Worm (Caenorhabditis elegans) whole organism, L1 larva: Measurements from ENCODE around the gene lelo-2.

Source experiments
- dsc-1 ChIP-seq: sonication (generic microtip); optimal IDR thresholded peaks from 2 replicates; lab custom pipeline; 2016; ENCODE audit warnings: mild to moderate bottlenecking, missing genetic modification characterization, missing compliant biosample characterization
- efl-1 ChIP-seq, 4 experiments: fragments of 150-350 bp; optimal IDR thresholded peaks in 3 of 4; peaks in 1 of 4; 1 replicate in 1 of 4; 2 replicates in 3 of 4; lab custom pipeline; 2014; ENCODE audit warnings: missing biosample characterization in 2 of 4, missing genetic modification characterization in 2 of 4, missing genetic modification reagents in 2 of 4
- egl-27 ChIP-seq, 2 experiments: fragments of 150-350 bp in 1 of 2; sonication (generic microtip); optimal IDR thresholded peaks; 3 replicates each; lab custom pipeline; 2017 to 2018; ENCODE audit warnings: missing biosample characterization in 2 of 2, missing genetic modification characterization in 2 of 2, missing genetic modification reagents in 2 of 2
- elt-2 ChIP-seq: sonication (generic microtip); optimal IDR thresholded peaks from 2 replicates; lab custom pipeline; 2016; ENCODE audit warnings: missing genetic modification characterization, mild to moderate bottlenecking, inconsistent platforms, missing compliant biosample characterization, missing genetic modification reagents
- elt-3 ChIP-seq, 6 experiments: fragments of 150-350 bp in 1 of 6; sonication (generic microtip); optimal IDR thresholded peaks; 2 replicates each; lab custom pipeline; 2017 to 2018; ENCODE audit warnings: missing biosample characterization in 6 of 6, missing genetic modification characterization in 6 of 6, inconsistent platforms in 1 of 6
- hlh-17 ChIP-seq: fragments of 200-800 bp; sonication (Bioruptor generic); optimal IDR thresholded peaks from 2 replicates; lab custom pipeline; 2018; ENCODE audit warnings: missing genetic modification characterization, mild to moderate bottlenecking, missing compliant biosample characterization, moderate library complexity, borderline replicate concordance
- jun-1 ChIP-seq: fragments of 150-350 bp; optimal IDR thresholded peaks from 2 replicates; lab custom pipeline; 2014; ENCODE audit warnings: missing biosample characterization, missing genetic modification reagents, missing genetic modification characterization
- lin-35 ChIP-seq, 2 experiments: fragments of 150-350 bp; optimal IDR thresholded peaks; 2 replicates each; lab custom pipeline; 2014; ENCODE audit warnings: missing biosample characterization in 2 of 2, missing genetic modification characterization in 2 of 2, missing genetic modification reagents in 2 of 2
- lir-3 ChIP-seq: sonication (generic microtip); optimal IDR thresholded peaks from 2 replicates; lab custom pipeline; 2016; ENCODE audit warnings: mild to moderate bottlenecking, missing genetic modification characterization, moderate library complexity, missing compliant biosample characterization; ENCODE audit not compliant: poor library complexity
- lsy-2 ChIP-seq, 2 experiments: fragments of 150-350 bp; optimal IDR thresholded peaks; 2 replicates each; lab custom pipeline; 2014; ENCODE audit warnings: missing biosample characterization in 2 of 2, missing genetic modification characterization in 2 of 2
- nhr-11 ChIP-seq: fragments of 150-350 bp; optimal IDR thresholded peaks from 2 replicates; lab custom pipeline; 2014; ENCODE audit warnings: missing biosample characterization, missing genetic modification characterization
- nhr-20 ChIP-seq: sonication (generic microtip); optimal IDR thresholded peaks from 2 replicates; lab custom pipeline; 2016; ENCODE audit warnings: mild to moderate bottlenecking, missing genetic modification characterization, missing compliant biosample characterization
- nhr-237 ChIP-seq: fragments of 150-350 bp; optimal IDR thresholded peaks from 2 replicates; lab custom pipeline; 2014; ENCODE audit warnings: missing biosample characterization, missing genetic modification characterization
- nhr-77 ChIP-seq: fragments of 150-350 bp; optimal IDR thresholded peaks from 2 replicates; lab custom pipeline; 2014; ENCODE audit warnings: missing biosample characterization, missing genetic modification characterization
- nhr-90 ChIP-seq: sonication (generic microtip); optimal IDR thresholded peaks from 2 replicates; lab custom pipeline; 2016; ENCODE audit warnings: mild to moderate bottlenecking, missing genetic modification characterization, missing compliant biosample characterization; ENCODE audit not compliant: poor library complexity
- pag-3 ChIP-seq: sonication (generic microtip); optimal IDR thresholded peaks from 2 replicates; lab custom pipeline; 2017; ENCODE audit warnings: missing genetic modification characterization, mild to moderate bottlenecking, missing compliant biosample characterization, antibody characterized with exemption, borderline replicate concordance; ENCODE audit not compliant: insufficient read depth
- pax-3 ChIP-seq: fragments of 200-800 bp; sonication (Bioruptor generic); optimal IDR thresholded peaks from 2 replicates; lab custom pipeline; 2018; ENCODE audit warnings: mild to moderate bottlenecking, missing genetic modification characterization, moderate library complexity, missing compliant biosample characterization
- pqm-1 ChIP-seq: sonication (generic microtip); optimal IDR thresholded peaks from 3 replicates; lab custom pipeline; 2017; ENCODE audit warnings: missing biosample characterization, missing genetic modification characterization
- skn-1 ChIP-seq: fragments of 150-350 bp; optimal IDR thresholded peaks from 2 replicates; lab custom pipeline; 2014; ENCODE audit warnings: missing biosample characterization, missing genetic modification characterization
- snpc-4 ChIP-seq: fragments of 150-350 bp; optimal IDR thresholded peaks from 2 replicates; lab custom pipeline; 2014; ENCODE audit warnings: missing biosample characterization, missing genetic modification characterization
- sptf-1 ChIP-seq: fragments of 150-350 bp; optimal IDR thresholded peaks from 2 replicates; lab custom pipeline; 2014; ENCODE audit warnings: missing biosample characterization, missing genetic modification characterization
- tbx-2 ChIP-seq: sonication (generic microtip); optimal IDR thresholded peaks from 2 replicates; lab custom pipeline; 2016; ENCODE audit warnings: missing genetic modification characterization, missing compliant biosample characterization
- tlp-1 ChIP-seq: fragments of 150-350 bp; optimal IDR thresholded peaks from 2 replicates; lab custom pipeline; 2014; ENCODE audit warnings: missing biosample characterization, missing genetic modification characterization
- unc-130 ChIP-seq: fragments of 150-350 bp; optimal IDR thresholded peaks from 2 replicates; lab custom pipeline; 2017; ENCODE audit warnings: missing biosample characterization, missing genetic modification characterization, inconsistent platforms
- unc-62 ChIP-seq: fragments of 150-350 bp; optimal IDR thresholded peaks from 2 replicates; lab custom pipeline; 2014; ENCODE audit warnings: missing biosample characterization, missing genetic modification reagents, missing genetic modification characterization
- zag-1 ChIP-seq: fragments of 150-350 bp; optimal IDR thresholded peaks from 2 replicates; lab custom pipeline; 2014; ENCODE audit warnings: missing biosample characterization, missing genetic modification characterization
- zip-4 ChIP-seq: fragments of 200-800 bp; sonication (Bioruptor generic); optimal IDR thresholded peaks from 2 replicates; lab custom pipeline; 2018; ENCODE audit warnings: mild to moderate bottlenecking, missing genetic modification characterization, moderate library complexity, missing compliant biosample characterization
- ztf-4 ChIP-seq: fragments of 150-350 bp; optimal IDR thresholded peaks from 2 replicates; lab custom pipeline; 2014; ENCODE audit warnings: missing biosample characterization, missing genetic modification characterization

The lelo-2 gene

DNA sequence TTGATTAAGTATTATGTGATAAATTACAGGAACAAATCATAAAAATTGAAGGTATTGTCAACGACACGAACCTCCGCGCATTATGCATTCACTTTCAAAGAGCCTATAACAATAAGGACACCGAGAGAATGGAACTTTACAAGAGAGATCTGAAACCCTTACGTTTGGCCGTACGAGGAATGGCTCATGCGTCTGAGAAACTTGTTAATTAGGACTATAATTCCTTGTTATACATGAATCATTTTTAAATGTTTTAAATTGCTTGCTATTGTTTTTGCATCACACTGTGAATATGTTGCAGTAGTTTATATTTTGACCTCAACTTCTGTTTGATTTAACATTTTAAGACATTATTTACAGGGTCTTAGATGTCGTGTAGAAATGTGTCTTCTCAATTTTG lies 23.9 kb downstream of the lelo-2 start, which contains the start of gene pals-18 (continued):
- no peak for TF ChIP-seq efl-1 (optimal IDR thresholded peaks at IDR 0.05; lab: Kevin White, UChicago)
- no peak for TF ChIP-seq efl-1 (GFP tag; optimal IDR thresholded peaks at IDR 0.05 in 1 of 2; lab: Kevin White, UChicago)

DNA sequence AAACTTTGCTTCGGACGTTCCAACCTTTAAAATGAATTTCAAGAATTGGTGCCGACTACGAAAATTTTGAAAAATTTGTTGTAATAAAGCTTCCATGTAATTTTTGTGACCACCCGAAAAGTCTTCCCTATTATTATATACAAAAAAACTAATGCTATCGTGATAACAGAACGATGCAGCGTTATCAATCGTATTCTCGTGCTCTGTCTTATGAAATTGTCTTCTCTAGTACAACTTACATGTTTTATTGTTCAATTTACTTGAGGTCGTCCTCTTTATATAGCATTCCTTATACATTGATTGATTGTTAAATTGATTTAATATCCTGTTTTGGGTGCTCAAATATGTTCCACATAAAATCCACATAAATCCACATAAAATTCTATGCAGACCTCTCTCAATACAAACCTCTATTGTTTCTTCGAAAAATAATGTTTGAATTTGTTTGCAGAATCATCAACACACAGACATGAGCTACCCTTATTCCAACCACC lies 25.5 kb downstream of the lelo-2 start, which contains the start of gene pals-19:
Gene pals-19 (plus strand): TSS at position 444 of the 494 bp plus-strand sequence.
- TF ChIP-seq ztf-4 (no peak), elt-2 (tag; lab: Kevin White, UChicago) (peak; percentile 78), lin-35 (GFP tag; optimal IDR thresholded peaks at IDR 0.05; lab: Kevin White, UChicago) (peak in 1 of 2 experiments; percentile 9)

DNA sequence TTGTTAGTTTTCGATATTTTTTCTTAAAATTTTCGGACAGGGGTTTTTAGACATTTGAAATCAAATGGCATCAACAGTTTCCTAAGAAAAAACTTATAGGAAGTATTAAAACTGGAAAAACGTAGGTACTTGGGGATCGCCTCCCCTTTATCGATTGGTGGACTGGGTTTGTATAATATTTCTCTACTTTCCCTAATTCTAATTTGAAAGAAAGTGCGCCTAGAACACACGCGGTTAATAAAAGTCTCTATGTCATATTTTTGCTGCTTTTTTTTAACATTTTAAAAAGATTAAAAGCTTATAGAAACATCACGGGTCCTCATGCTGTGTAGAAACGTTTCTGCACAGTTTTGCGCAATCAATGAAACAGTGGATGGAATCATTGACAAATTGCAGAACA lies 27.4 kb downstream of the lelo-2 start, which contains the start of gene pals-16:
Gene pals-16 (plus strand): TSS at position 301 of the 400 bp plus-strand sequence.
- TF ChIP-seq dsc-1 (tag; lab: Kevin White, UChicago) = no peak
- TF ChIP-seq hlh-17 = no peak
- TF ChIP-seq pax-3 = no peak
- TF ChIP-seq nhr-237 (tag; lab: Kevin White, UChicago) = no peak
- no peak for TF ChIP-seq unc-62
- no peak for TF ChIP-seq nhr-11 (tag; lab: Kevin White, UChicago)
- no peak for TF ChIP-seq skn-1 (tag; lab: Kevin White, UChicago)

DNA sequence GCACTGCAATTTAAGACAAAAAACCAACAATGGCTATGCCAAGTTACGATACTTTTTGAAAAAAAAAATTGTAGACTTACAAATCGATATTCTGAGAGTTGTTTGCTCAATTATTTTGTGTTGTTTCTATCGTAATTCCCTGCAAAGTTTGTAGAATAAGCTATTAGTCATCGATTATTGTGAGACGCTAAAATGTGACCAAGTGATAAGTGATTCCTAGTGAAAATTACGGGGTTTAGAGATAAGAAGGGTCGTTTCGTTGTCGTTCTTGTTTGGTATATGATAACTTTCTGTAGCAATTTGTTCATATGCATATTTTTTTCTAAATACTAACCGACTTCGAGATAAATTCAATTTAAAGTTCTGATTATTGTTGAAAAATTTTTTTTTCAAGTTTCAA lies 28.8 kb downstream of the lelo-2 start:
- TF ChIP-seq pax-3 (no peak), elt-2 (tag; lab: Kevin White, UChicago) (peak; percentile 86)

DNA sequence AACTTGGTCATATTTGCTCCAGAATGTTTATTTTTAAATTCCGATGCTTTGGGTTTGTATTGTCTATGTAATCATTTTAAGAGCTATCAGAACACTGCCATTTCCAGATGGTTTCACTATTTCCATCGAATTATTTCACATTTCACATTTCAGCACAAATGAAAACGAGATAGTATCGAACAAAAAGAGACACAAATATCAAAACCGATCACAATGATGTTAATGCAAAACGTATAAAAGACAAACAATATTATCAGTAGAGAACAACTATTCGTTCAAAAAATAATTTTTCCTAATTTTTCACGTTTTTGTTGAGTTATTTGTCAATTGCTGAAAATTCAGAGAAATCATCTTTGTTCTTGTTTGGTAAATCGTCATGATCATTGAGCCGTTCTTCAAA lies 31.7 kb downstream of the lelo-2 start:
- TF ChIP-seq zip-4 (GFP tag; lab: Kevin White, UChicago) = no peak
- TF ChIP-seq nhr-237 (tag; lab: Kevin White, UChicago) = no peak
- no peak for TF ChIP-seq elt-3 (tag; optimal IDR thresholded peaks at IDR 0.05; lab: Kevin White, UChicago)
- TF ChIP-seq elt-2 (tag; lab: Kevin White, UChicago) = peak; percentile 17
- no peak for TF ChIP-seq tbx-2
- TF ChIP-seq, all 84 proteins: peak for 1

DNA sequence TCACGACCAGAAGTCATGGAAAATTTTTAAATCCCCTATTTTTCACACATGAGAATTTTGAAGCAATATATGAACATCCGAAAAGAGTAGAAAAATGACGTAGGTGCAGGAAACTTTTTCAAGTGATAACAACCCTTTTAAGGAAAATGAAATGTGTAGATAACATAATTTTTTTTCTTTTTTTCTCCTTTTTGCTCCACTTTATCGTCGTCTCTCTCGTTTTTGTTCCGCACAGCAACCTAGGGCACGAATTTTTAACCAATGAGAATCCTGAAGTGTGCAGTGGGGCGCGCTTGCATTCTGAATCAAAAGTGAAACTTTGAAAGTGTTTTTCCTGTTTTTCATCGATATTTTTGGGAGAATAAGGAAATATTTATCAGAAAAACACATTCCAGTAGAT lies 34.3 kb downstream of the lelo-2 start:
- TF ChIP-seq nhr-77 (tag; lab: Kevin White, UChicago) (no peak), lsy-2 (tag; optimal IDR thresholded peaks at IDR 0.05; lab: Kevin White, UChicago) (peak in 1 of 2 experiments; percentile 13), lin-35 (GFP tag; optimal IDR thresholded peaks at IDR 0.05; lab: Kevin White, UChicago) (peak in 1 of 2 experiments; percentile 2), lir-3 (tag; lab: Kevin White, UChicago) (no peak), efl-1 (optimal IDR thresholded peaks at IDR 0.05; lab: Kevin White, UChicago) (no peak), efl-1 (GFP tag; optimal IDR thresholded peaks at IDR 0.05 in 1 of 2; lab: Kevin White, UChicago) (peak in 1 of 2 experiments; percentile 86), elt-2 (tag; lab: Kevin White, UChicago) (peak; percentile 97), pag-3 (tag; lab: Kevin White, UChicago) (no peak), nhr-90 (tag; lab: Kevin White, UChicago) (peak; percentile 19), ztf-4 (no peak), nhr-20 (tag; lab: Kevin White, UChicago) (peak; percentile 6), pqm-1 (tag; lab: Kevin White, UChicago) (peak; percentile 51)

DNA sequence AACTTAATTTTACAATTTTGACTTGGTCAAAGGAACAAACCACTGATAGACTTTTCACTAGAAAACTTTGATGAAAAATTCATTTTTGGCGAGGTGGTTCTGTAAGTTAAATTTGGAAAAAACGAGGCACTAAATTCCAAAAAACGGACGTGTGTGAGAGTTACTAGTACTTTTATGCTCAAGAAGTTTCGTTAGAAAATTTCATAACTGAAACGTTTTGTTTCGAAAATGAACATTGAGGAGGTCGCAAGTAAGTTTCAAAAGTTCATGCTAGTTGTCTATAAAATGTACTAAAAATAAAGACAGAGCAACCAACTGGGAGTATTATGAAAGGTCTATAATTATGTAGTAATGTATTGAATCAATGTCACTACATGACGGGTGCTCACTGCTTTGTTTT lies 35.3 kb downstream of the lelo-2 start, which contains the start of gene pals-17:
Gene pals-17 (minus strand): TSS at position 101 of the 400 bp plus-strand sequence.
- TF ChIP-seq sptf-1 (no peak), nhr-77 (tag; lab: Kevin White, UChicago) (no peak), egl-27 (tag; optimal IDR thresholded peaks at IDR 0.05; lab: Kevin White, UChicago) (no peak), unc-130 (no peak), ztf-4 (no peak)

DNA sequence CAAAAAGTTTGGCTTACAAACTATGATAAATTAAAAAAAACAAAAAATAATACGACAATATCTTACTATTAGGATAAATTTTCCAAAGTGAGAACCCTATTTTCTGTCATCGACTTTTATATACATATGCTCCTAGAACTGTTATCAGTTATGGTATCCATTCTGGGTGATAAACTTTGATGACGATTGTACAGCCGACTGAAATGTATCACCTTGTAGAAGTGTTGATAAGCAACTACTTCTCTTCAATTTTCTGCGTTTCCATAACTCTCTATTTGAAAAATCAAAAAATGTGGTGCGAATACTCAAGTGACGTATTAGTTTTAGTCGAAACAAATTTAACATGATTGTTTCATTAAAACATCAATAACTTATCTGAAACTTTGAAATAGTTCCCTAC lies 37.0 kb downstream of the lelo-2 start:
- TF ChIP-seq unc-130 (no peak), snpc-4 (tag; lab: Kevin White, UChicago) (no peak), zag-1 (no peak), jun-1 (tag; lab: Kevin White, UChicago) (peak; percentile 13), elt-2 (tag; lab: Kevin White, UChicago) (peak; percentile 90), tlp-1 (tag; lab: Kevin White, UChicago) (peak; percentile 66)
